Fruit fly (Drosophila melanogaster) whole organism, embryonic: ENCODE results near the gene CG5435.

Source experiments
- Abd-B ChIP-seq: fragments of 200-800 bp; sonication (Bioruptor generic); optimal IDR thresholded peaks from 2 replicates; lab custom pipeline; 2018; ENCODE audit warnings: missing biosample characterization, mild to moderate bottlenecking, missing genetic modification characterization, moderate library complexity
- Atf3 ChIP-seq: fragments of 200-800 bp; sonication (Bioruptor generic); optimal IDR thresholded peaks from 3 replicates; lab custom pipeline; 2016; ENCODE audit warnings: missing biosample characterization, missing genetic modification characterization
- B-H2 ChIP-seq: fragments of 200-800 bp; sonication (Bioruptor generic); optimal IDR thresholded peaks from 2 replicates; lab custom pipeline; 2018; ENCODE audit warnings: missing biosample characterization, mild to moderate bottlenecking, missing genetic modification characterization
- Bteb2 ChIP-seq: fragments of 200-800 bp; sonication (Bioruptor generic); optimal IDR thresholded peaks from 2 replicates; lab custom pipeline; 2016; ENCODE audit warnings: missing biosample characterization, missing genetic modification characterization
- C15 ChIP-seq: fragments of 200-800 bp; sonication (Bioruptor generic); IDR thresholded peaks from 3 replicates; pipeline ENCODE4 v1.3.6; 2022; ENCODE audit warnings: missing biosample characterization, missing genetic modification characterization
- CG12659 ChIP-seq: fragments of 200-800 bp; sonication (Bioruptor generic); optimal IDR thresholded peaks from 3 replicates; lab custom pipeline; 2017; ENCODE audit warnings: mild to moderate bottlenecking, missing biosample characterization, missing genetic modification reagents, missing genetic modification characterization
- CG14667 ChIP-seq: fragments of 200-800 bp; sonication (Bioruptor generic); IDR thresholded peaks from 2 replicates; pipeline ENCODE4 v1.3.6; 2022; ENCODE audit warnings: missing biosample characterization, missing genetic modification characterization
- CG14965 ChIP-seq: fragments of 200-800 bp; sonication (Bioruptor generic); optimal IDR thresholded peaks from 2 replicates; lab custom pipeline; 2016; ENCODE audit warnings: missing biosample characterization, missing genetic modification characterization, borderline replicate concordance
- CG15601 ChIP-seq: fragments of 200-800 bp; sonication (Bioruptor generic); optimal IDR thresholded peaks from 3 replicates; lab custom pipeline; 2019; ENCODE audit warnings: missing biosample characterization, mild to moderate bottlenecking, missing genetic modification characterization, moderate library complexity
- CG17328 ChIP-seq: fragments of 200-800 bp; sonication (Bioruptor generic); IDR thresholded peaks from 2 replicates; pipeline ENCODE4 v1.3.6; 2022; ENCODE audit warnings: missing biosample characterization, missing genetic modification characterization
- CG18011 ChIP-seq: fragments of 200-800 bp; sonication (Bioruptor generic); optimal IDR thresholded peaks from 2 replicates; lab custom pipeline; 2017; ENCODE audit warnings: missing biosample characterization, missing genetic modification characterization, mild to moderate bottlenecking, moderate library complexity, missing genotype
- CG2120 ChIP-seq: fragments of 200-800 bp; sonication (Bioruptor generic); optimal IDR thresholded peaks from 3 replicates; lab custom pipeline; 2016; ENCODE audit warnings: missing biosample characterization, missing genetic modification characterization
- CG31388 ChIP-seq: fragments of 200-800 bp; sonication (Bioruptor generic); optimal IDR thresholded peaks from 2 replicates; lab custom pipeline; 2016; ENCODE audit warnings: missing biosample characterization, missing genetic modification characterization
- CG4707 ChIP-seq: fragments of 200-800 bp; sonication (Bioruptor generic); optimal IDR thresholded peaks from 2 replicates; lab custom pipeline; 2018; ENCODE audit warnings: missing biosample characterization, mild to moderate bottlenecking, missing genetic modification characterization, moderate library complexity
- CG4854 ChIP-seq: fragments of 200-800 bp; sonication (Bioruptor generic); optimal IDR thresholded peaks from 2 replicates; lab custom pipeline; 2016; ENCODE audit warnings: missing biosample characterization, missing genetic modification characterization, inconsistent platforms
- CG8478 ChIP-seq: fragments of >200 bp; optimal IDR thresholded peaks from 2 replicates; lab custom pipeline; 2018
- CG8944 ChIP-seq: fragments of 200-800 bp; sonication (Bioruptor generic); optimal IDR thresholded peaks from 3 replicates; lab custom pipeline; 2016; ENCODE audit warnings: missing biosample characterization, missing genetic modification characterization
- CoRest ChIP-seq: fragments of 200-800 bp; sonication (Bioruptor generic); optimal IDR thresholded peaks from 3 replicates; lab custom pipeline; 2018; ENCODE audit warnings: missing biosample characterization, mild to moderate bottlenecking, missing genetic modification characterization, moderate library complexity
- Dad ChIP-seq: fragments of 200-800 bp; sonication (Bioruptor generic); optimal IDR thresholded peaks from 3 replicates; lab custom pipeline; 2016; ENCODE audit warnings: missing biosample characterization, missing genetic modification characterization
- Elba2 ChIP-seq: fragments of 200-800 bp; sonication (Bioruptor generic); optimal IDR thresholded peaks from 3 replicates; lab custom pipeline; 2016; ENCODE audit warnings: missing biosample characterization, missing genetic modification characterization
- Ets65A ChIP-seq: fragments of 200-800 bp; sonication (Bioruptor generic); peaks from one replicate; lab custom pipeline; 2016; ENCODE audit warnings: missing biosample characterization, missing genetic modification characterization
- Fer2 ChIP-seq: fragments of 200-800 bp; sonication (Bioruptor generic); optimal IDR thresholded peaks from 2 replicates; lab custom pipeline; 2018; ENCODE audit warnings: missing biosample characterization, mild to moderate bottlenecking, missing genetic modification characterization, moderate library complexity
- GATAe ChIP-seq: fragments of 200-800 bp; sonication (Bioruptor generic); conservative IDR thresholded peaks from 2 replicates; pipeline ENCODE4 v1.3.6; 2022; ENCODE audit warnings: missing biosample characterization, missing genetic modification characterization
- HLH54F ChIP-seq: fragments of 200-800 bp; sonication (Bioruptor generic); optimal IDR thresholded peaks from 3 replicates; lab custom pipeline; 2016; ENCODE audit warnings: missing biosample characterization, missing genetic modification characterization
- Hand ChIP-seq: fragments of 200-800 bp; sonication (Bioruptor generic); optimal IDR thresholded peaks from 2 replicates; lab custom pipeline; 2017; ENCODE audit warnings: mild to moderate bottlenecking, missing biosample characterization, missing genetic modification reagents, missing genetic modification characterization
- Hmr ChIP-seq: fragments of 200-800 bp; sonication (Bioruptor generic); optimal IDR thresholded peaks from 3 replicates; lab custom pipeline; 2017; ENCODE audit warnings: mild to moderate bottlenecking, missing biosample characterization, missing genetic modification reagents, missing genetic modification characterization
- Mad ChIP-seq: fragments of 200-800 bp; sonication (Bioruptor generic); optimal IDR thresholded peaks from 2 replicates; lab custom pipeline; 2016; ENCODE audit warnings: missing biosample characterization, missing genetic modification characterization
- NC2β ChIP-seq: fragments of 200-800 bp; sonication (Bioruptor generic); optimal IDR thresholded peaks from 2 replicates; lab custom pipeline; 2016; ENCODE audit warnings: missing biosample characterization, missing genetic modification characterization
- Nf-YB ChIP-seq: fragments of 200-800 bp; sonication (Bioruptor generic); optimal IDR thresholded peaks from 3 replicates; lab custom pipeline; 2019; ENCODE audit warnings: missing biosample characterization, mild to moderate bottlenecking, missing genetic modification characterization, moderate library complexity
- Side ChIP-seq: fragments of 200-800 bp; sonication (Bioruptor generic); optimal IDR thresholded peaks from 2 replicates; lab custom pipeline; 2016; ENCODE audit warnings: missing biosample characterization, missing genetic modification characterization
- Six4 ChIP-seq: fragments of 200-800 bp; sonication (Bioruptor generic); optimal IDR thresholded peaks from 2 replicates; lab custom pipeline; 2016; ENCODE audit warnings: missing biosample characterization, missing genetic modification characterization
- Tbp ChIP-seq: fragments of >200 bp; optimal IDR thresholded peaks from 2 replicates; lab custom pipeline; 2018; ENCODE audit warnings: missing biosample characterization, missing genetic modification characterization
- Xbp1 ChIP-seq: fragments of 200-800 bp; sonication (Bioruptor generic); optimal IDR thresholded peaks from 3 replicates; lab custom pipeline; 2016; ENCODE audit warnings: missing biosample characterization, mild to moderate bottlenecking, missing genetic modification characterization
- aop ChIP-seq: fragments of 200-800 bp; sonication (Bioruptor generic); IDR thresholded peaks from 2 replicates; pipeline ENCODE4 v1.3.6; 2022; ENCODE audit warnings: missing biosample characterization, missing genetic modification characterization
- ara ChIP-seq: fragments of 200-800 bp; sonication (Bioruptor generic); IDR thresholded peaks from 2 replicates; pipeline ENCODE4 v1.3.6; 2022; ENCODE audit warnings: missing biosample characterization, missing genetic modification characterization
- ase ChIP-seq: fragments of 200-800 bp; sonication (Bioruptor generic); IDR thresholded peaks from 3 replicates; pipeline ENCODE4 v1.3.6; 2022; ENCODE audit warnings: missing biosample characterization, missing genetic modification characterization
- bbx ChIP-seq: fragments of 200-800 bp; sonication (Bioruptor generic); IDR thresholded peaks from 2 replicates; pipeline ENCODE4 v1.3.6; 2022; ENCODE audit warnings: missing biosample characterization, missing genetic modification characterization; ENCODE audit not compliant: partially characterized antibody
- bowl ChIP-seq: fragments of 200-800 bp; sonication (Bioruptor generic); IDR thresholded peaks from 2 replicates; pipeline ENCODE4 v1.3.6; 2022; ENCODE audit warnings: missing biosample characterization, missing genetic modification characterization
- br ChIP-seq: fragments of >200 bp; optimal IDR thresholded peaks from 2 replicates; lab custom pipeline; 2017
- corto ChIP-seq: fragments of 200-800 bp; sonication (Bioruptor generic); optimal IDR thresholded peaks from 2 replicates; lab custom pipeline; 2016; ENCODE audit warnings: missing biosample characterization, mild to moderate bottlenecking, missing genetic modification characterization, moderate library complexity
- croc ChIP-seq: fragments of 200-800 bp; sonication (Bioruptor generic); conservative IDR thresholded peaks from 3 replicates; pipeline ENCODE4 v1.3.6; 2022; ENCODE audit warnings: missing biosample characterization, missing genetic modification characterization
- fd96Cb ChIP-seq: fragments of 200-800 bp; sonication (Bioruptor generic); optimal IDR thresholded peaks from 2 replicates; lab custom pipeline; 2018; ENCODE audit warnings: missing biosample characterization, mild to moderate bottlenecking, missing genetic modification characterization, moderate library complexity
- gce ChIP-seq: fragments of 200-800 bp; sonication (Bioruptor generic); IDR thresholded peaks from 3 replicates; pipeline ENCODE4 v1.3.6; 2022; ENCODE audit warnings: missing biosample characterization, missing genetic modification characterization
- gt ChIP-seq: fragments of 200-800 bp; sonication (Bioruptor generic); IDR thresholded peaks from 2 replicates; pipeline ENCODE4 v1.3.6; 2022; ENCODE audit warnings: missing biosample characterization, missing genetic modification characterization
- jumu ChIP-seq: fragments of 200-800 bp; sonication (Bioruptor generic); optimal IDR thresholded peaks from 3 replicates; lab custom pipeline; 2016; ENCODE audit warnings: missing biosample characterization, missing genetic modification characterization
- salm ChIP-seq: fragments of 200-800 bp; sonication (Bioruptor generic); optimal IDR thresholded peaks from 2 replicates; lab custom pipeline; 2018; ENCODE audit warnings: missing biosample characterization, mild to moderate bottlenecking, missing genetic modification characterization
- sna ChIP-seq: fragments of 200-800 bp; sonication (Bioruptor generic); IDR thresholded peaks from 2 replicates; pipeline ENCODE4 v1.3.6; 2022; ENCODE audit warnings: missing biosample characterization, missing genetic modification characterization; ENCODE audit not compliant: partially characterized antibody
- ssp ChIP-seq: fragments of 200-800 bp; sonication (Bioruptor generic); IDR thresholded peaks from 2 replicates; pipeline ENCODE4 v1.3.6; 2022; ENCODE audit warnings: missing biosample characterization, missing genetic modification characterization
- ttk ChIP-seq: fragments of 200-800 bp; sonication (Bioruptor generic); IDR thresholded peaks from 2 replicates; pipeline ENCODE4 v2.1.2; 2022; ENCODE audit warnings: missing biosample characterization, missing genetic modification characterization
- wek ChIP-seq: fragments of 200-800 bp; sonication (Bioruptor generic); optimal IDR thresholded peaks from 3 replicates; lab custom pipeline; 2018; ENCODE audit warnings: missing biosample characterization, mild to moderate bottlenecking, missing genetic modification characterization, moderate library complexity

CG5435 gene

dm6 chr2L:12433712-12434534, 3.2 kb upstream of the CG5435 start, which contains the start of gene eRF3 (continued):
- TF ChIP-seq CG2120 (GFP tag; lab: Kevin White, UChicago) (peak; percentile 58), sna (GFP tag; lab: Robert Waterston, UW) (peak; percentile 30; the same call in 1 of the 2 replicates), Hand (GFP tag; lab: Kevin White, UChicago) (peak; percentile 18), Bteb2 (GFP tag; lab: Kevin White, UChicago) (no peak), GATAe (GFP tag; lab: Robert Waterston, UW) (peak; percentile 65), bbx (no peak; the same call in 1 of the 2 replicates), CG8478 (lab: Kevin White, UChicago) (no peak), C15 (GFP tag; lab: Robert Waterston, UW) (0 out of 3 replicates have a peak, but pooled peaks have one; percentile 33), bowl (GFP tag; lab: Robert Waterston, UW) (no peak), CG4854 (GFP tag; lab: Kevin White, UChicago) (no peak), Fer2 (tag; lab: Kevin White, UChicago) (peak; percentile 68), CG12659 (GFP tag; lab: Kevin White, UChicago) (peak; percentile 72), Abd-B (GFP tag; lab: Kevin White, UChicago) (peak; percentile 81), gt (peak; percentile 48), gce (GFP tag; lab: Robert Waterston, UW) (0 out of 3 replicates have a peak, but pooled peaks have one; percentile 5), jumu (GFP tag; lab: Kevin White, UChicago) (no peak), croc (GFP tag; lab: Robert Waterston, UW) (peak; percentile 64), CG18011 (GFP tag; lab: Kevin White, UChicago) (peak; percentile 9), CG8944 (GFP tag; lab: Kevin White, UChicago) (no peak), CG15601 (peak; percentile 81), wek (GFP tag; lab: Kevin White, UChicago) (peak; percentile 31), Xbp1 (GFP tag; lab: Kevin White, UChicago) (peak; percentile 78), corto (GFP tag; lab: Kevin White, UChicago) (no peak), ase (GFP tag; lab: Robert Waterston, UW) (peak; percentile 42; the same call in 2 of the 3 replicates), Side (GFP tag; lab: Kevin White, UChicago) (no peak), CG14965 (GFP tag; lab: Kevin White, UChicago) (no peak), ttk (GFP tag; lab: Robert Waterston, UW) (peak; percentile 53; the same call in 1 of the 2 replicates), HLH54F (GFP tag; lab: Kevin White, UChicago) (no peak), Mad (peak; percentile 5), Six4 (GFP tag; lab: Kevin White, UChicago) (peak; percentile 72), Hmr (GFP tag; lab: Kevin White, UChicago) (peak; percentile 72), aop (GFP tag; lab: Robert Waterston, UW) (no peak), br (lab: Kevin White, UChicago) (no peak), Dad (no peak), CG31388 (GFP tag; lab: Kevin White, UChicago) (peak; percentile 18), NC2β (no peak), Nf-YB (GFP tag; lab: Kevin White, UChicago) (peak; percentile 55), CG17328 (GFP tag; lab: Robert Waterston, UW) (peak; percentile 69; the same call in 1 of the 2 replicates), Atf3 (GFP tag; lab: Kevin White, UChicago) (no peak), Elba2 (GFP tag; lab: Kevin White, UChicago) (peak; percentile 27), salm (tag; lab: Kevin White, UChicago) (no peak), Tbp (GFP tag; lab: Kevin White, UChicago) (no peak), ssp (peak; percentile 72), ara (GFP tag; lab: Robert Waterston, UW) (peak; percentile 39; the same call in 1 of the 2 replicates), CG14667 (peak; percentile 73), Ets65A (GFP tag; lab: Kevin White, UChicago) (peak; percentile 24), CoRest (peak; percentile 92), fd96Cb (peak; percentile 71), CG4707 (GFP tag; lab: Kevin White, UChicago) (no peak), B-H2 (GFP tag; lab: Kevin White, UChicago) (peak; percentile 81)
